Fruit fly (Drosophila melanogaster) whole organism, pupa: ENCODE results near the gene Evi5.

Experiments used
- CG12605 ChIP-seq: fragments of 200-800 bp; sonication (Bioruptor generic); IDR thresholded peaks from 2 replicates; pipeline ENCODE4 v1.3.6; 2022; ENCODE audit warnings: missing biosample characterization, missing genetic modification characterization
- CG15710 ChIP-seq: fragments of 200-800 bp; sonication (Bioruptor generic); optimal IDR thresholded peaks from 2 replicates; lab custom pipeline; 2018; ENCODE audit warnings: missing biosample characterization, mild to moderate bottlenecking, missing genetic modification characterization, moderate library complexity
- D1 ChIP-seq: fragments of 200-800 bp; sonication (Bioruptor generic); optimal IDR thresholded peaks from 2 replicates; lab custom pipeline; 2018; ENCODE audit warnings: missing biosample characterization, mild to moderate bottlenecking, missing genetic modification characterization, moderate library complexity
- EcR ChIP-seq: fragments of 200-800 bp; sonication (Bioruptor generic); optimal IDR thresholded peaks from 3 replicates; lab custom pipeline; 2019; ENCODE audit warnings: missing biosample characterization, missing genetic modification characterization, mild to moderate bottlenecking, moderate library complexity, missing genetic modification reagents
- Ets98B ChIP-seq: fragments of 200-800 bp; sonication (Bioruptor generic); IDR thresholded peaks from 2 replicates; pipeline ENCODE4 v1.3.6; 2022; ENCODE audit warnings: missing biosample characterization, missing genetic modification characterization
- rn ChIP-seq: fragments of 200-800 bp; sonication (Bioruptor generic); IDR thresholded peaks from 2 replicates; pipeline ENCODE4 v1.3.6; 2022; ENCODE audit warnings: missing biosample characterization, missing genetic modification characterization

- no peak for TF ChIP-seq CG12605 (GFP tag; lab: Robert Waterston, UW)
- no peak for TF ChIP-seq rn (GFP tag; lab: Robert Waterston, UW)
- no peak for TF ChIP-seq D1
- TF ChIP-seq EcR (GFP tag; lab: Kevin White, UChicago): peak; percentile 95
- no peak for TF ChIP-seq Ets98B
- TF ChIP-seq CG15710 (tag; lab: Kevin White, UChicago): no peak
These were observed 20.3 kb downstream of the Evi5 start for dm6 chrX:11433930-11434329.
